Fruit fly (Drosophila melanogaster) Kc167 (cell line): Measurements from ENCODE around the gene beat-IIb.

Experiments used
- insv ChIP-seq: fragments of >200 bp; optimal IDR thresholded peaks from 3 replicates; lab custom pipeline; 2018; ENCODE audit warnings: missing external identifiers
- psq ChIP-seq: fragments of >200 bp; optimal IDR thresholded peaks from 2 replicates; lab custom pipeline; 2017; ENCODE audit warnings: missing external identifiers

- TF ChIP-seq psq (no peak), insv (lab: Kevin White, UChicago) (no peak)
Measured at dm6 chr3R:17209990-17210389, 54.9 kb downstream of the beat-IIb start.
